Worm (Caenorhabditis elegans): ENCODE data around the gene cbd-1.

DNA sequence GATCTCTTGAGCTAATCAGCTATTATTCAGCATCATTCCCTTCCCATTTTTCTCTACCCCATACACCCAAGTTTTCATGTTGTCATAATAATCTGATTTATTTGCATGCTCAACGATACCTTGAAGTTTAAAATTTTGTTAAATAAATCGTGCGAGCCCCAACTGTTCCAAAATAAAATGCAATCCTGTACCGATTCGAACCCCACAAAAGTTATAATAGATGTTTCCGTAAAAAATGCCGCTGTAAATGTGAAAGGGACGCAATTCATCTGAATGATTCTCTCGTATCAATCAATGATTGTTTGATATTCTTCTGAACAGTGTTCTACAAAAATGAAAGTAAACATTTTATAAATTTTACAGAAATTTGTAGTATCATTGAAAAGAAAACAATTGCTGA is 4.6 kb downstream of the cbd-1 start:
- TF ChIP-seq pax-1 (tag; optimal IDR thresholded peaks at IDR 0.05): no peak
- TF ChIP-seq nfya-1 (tag; optimal IDR thresholded peaks at IDR 0.05): no peak
